Worm (Caenorhabditis elegans) whole organism, early embryonic: ENCODE data around the gene gtl-1.

ENCODE experiments used
- B0310.2 ChIP-seq: sonication (generic microtip); optimal IDR thresholded peaks from 2 replicates; lab custom pipeline; 2016; ENCODE audit warnings: mild to moderate bottlenecking, missing genetic modification characterization, missing compliant biosample characterization
- aly-1 ChIP-seq: sonication (generic microtip); optimal IDR thresholded peaks from 2 replicates; lab custom pipeline; 2016; ENCODE audit warnings: missing genetic modification characterization, missing compliant biosample characterization
- ama-1 ChIP-seq: fragments of 150-350 bp; optimal IDR thresholded peaks from 2 replicates; lab custom pipeline; 2014
- ceh-36 ChIP-seq: sonication (generic microtip); optimal IDR thresholded peaks from 2 replicates; lab custom pipeline; 2016; ENCODE audit warnings: missing genetic modification characterization, inconsistent platforms, missing compliant biosample characterization
- ets-7 ChIP-seq: sonication (generic microtip); optimal IDR thresholded peaks from 2 replicates; lab custom pipeline; 2016; ENCODE audit warnings: missing genotype, missing genetic modification characterization, missing compliant biosample characterization
- flt-1 ChIP-seq: fragments of 200-800 bp; sonication (Bioruptor generic); IDR thresholded peaks from 2 replicates; pipeline ENCODE4 v1.3.6; 2022; ENCODE audit warnings: missing genetic modification characterization, missing compliant biosample characterization
- hmbx-1 ChIP-seq: sonication (generic microtip); optimal IDR thresholded peaks from 2 replicates; lab custom pipeline; 2016; ENCODE audit warnings: mild to moderate bottlenecking, missing genetic modification characterization, missing compliant biosample characterization
- hmg-4 ChIP-seq: fragments of 200-800 bp; sonication (Bioruptor generic); optimal IDR thresholded peaks from 2 replicates; lab custom pipeline; 2018; ENCODE audit warnings: mild to moderate bottlenecking, missing genetic modification characterization, missing compliant biosample characterization
- pes-1 ChIP-seq: fragments of 200-800 bp; sonication (Bioruptor generic); IDR thresholded peaks from 2 replicates; pipeline ENCODE4 v1.3.6; 2022; ENCODE audit warnings: missing genetic modification reagents, missing genetic modification characterization, missing compliant biosample characterization
- sea-1 ChIP-seq: fragments of 200-800 bp; sonication (Bioruptor generic); conservative IDR thresholded peaks from 2 replicates; pipeline ENCODE4 v1.3.6; 2022; ENCODE audit warnings: missing genetic modification characterization, missing compliant biosample characterization
- tbx-11 ChIP-seq: fragments of 200-800 bp; sonication (Bioruptor generic); IDR thresholded peaks from 2 replicates; pipeline ENCODE4 v1.3.6; 2022; ENCODE audit warnings: missing genetic modification characterization, missing compliant biosample characterization

DNA sequence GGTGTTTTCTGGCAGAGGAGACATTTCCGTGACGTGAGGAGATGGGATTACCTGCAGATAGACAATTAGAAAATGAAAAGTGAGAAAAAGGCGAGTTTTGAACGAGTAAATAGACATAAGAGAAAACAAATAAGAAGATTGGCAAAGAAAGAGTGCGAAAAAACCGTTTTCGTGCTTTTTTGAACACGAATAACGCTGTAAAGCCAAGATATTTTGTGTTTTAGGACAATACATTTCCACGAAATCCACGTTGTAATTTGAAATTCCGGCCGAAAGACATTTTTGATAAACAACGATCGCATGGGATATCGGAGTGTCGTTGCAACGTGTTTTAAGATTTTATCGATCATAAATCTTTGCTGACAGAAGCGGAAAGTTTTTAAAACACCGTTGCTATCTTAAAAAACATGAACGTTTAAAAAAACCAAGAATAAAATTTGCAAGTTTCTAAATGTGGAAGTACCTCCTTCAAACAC is 48.5 kb downstream of the gtl-1 start, which contains the start of gene adk-1:
- no peak for TF ChIP-seq pes-1 (GFP tag; lab: Robert Waterston, UW)
- TF ChIP-seq sea-1 (GFP tag; lab: Robert Waterston, UW) = no peak
- no peak for TF ChIP-seq flt-1
- no peak for TF ChIP-seq hmbx-1 (tag; lab: Kevin White, UChicago)
- no peak for TF ChIP-seq tbx-11 (GFP tag; lab: Robert Waterston, UW)
- no peak for TF ChIP-seq hmg-4 (GFP tag; lab: Kevin White, UChicago)
- no peak for TF ChIP-seq ceh-36 (tag; lab: Kevin White, UChicago)
- TF ChIP-seq aly-1 (tag; lab: Kevin White, UChicago) = no peak
- no peak for TF ChIP-seq ama-1 (lab: Kevin White, UChicago)
- TF ChIP-seq B0310.2 (tag; lab: Kevin White, UChicago) = no peak
- TF ChIP-seq ets-7 (tag; lab: Kevin White, UChicago) = no peak
